Worm (Caenorhabditis elegans): ENCODE results near the gene fbxa-160.
"Not testable (repeated sequence)": the region's sequence is repeated elsewhere in the genome, so short reads cannot be mapped to it uniquely, and the experiment has no call there.

Gene fbxa-160

ce11 chrII:1635969-1636368 lies 11.5 kb upstream of the fbxa-160 start:
- TF ChIP-seq ceh-43 (GFP tag; optimal IDR thresholded peaks at IDR 0.05), result no peak
- no peak for TF ChIP-seq ztf-11 (tag; optimal IDR thresholded peaks at IDR 0.05)
- TF ChIP-seq lsy-2 (tag; optimal IDR thresholded peaks at IDR 0.05), result no peak

ce11 chrII:1633490-1633889 lies 9.0 kb upstream of the fbxa-160 start, which contains the start of gene C08E3.1:
Gene C08E3.1, plus strand, starts transcription at chrII:1633790.
- TF ChIP-seq drap-1 (GFP tag; optimal IDR thresholded peaks at IDR 0.05); snpc-4 (tag; optimal IDR thresholded peaks at IDR 0.05); sptf-1 (tag; optimal IDR thresholded peaks at IDR 0.05): not testable (repeated sequence)

ce11 chrII:1632216-1632615 lies 7.7 kb upstream of the fbxa-160 start, which contains the start of gene C08E3.13:
Gene C08E3.13, minus strand, starts transcription at chrII:1632316.
- TF ChIP-seq ham-2 (GFP tag; optimal IDR thresholded peaks at IDR 0.05); ztf-11 (tag; optimal IDR thresholded peaks at IDR 0.05); unc-120 (tag; optimal IDR thresholded peaks at IDR 0.05; ENCODE audit: poor library complexity, severe bottlenecking): not testable (repeated sequence)

- not testable (repeated sequence) for TF ChIP-seq bed-3 (GFP tag; optimal IDR thresholded peaks at IDR 0.05); mep-1 (tag; optimal IDR thresholded peaks at IDR 0.05); lin-32 (GFP tag; optimal IDR thresholded peaks at IDR 0.05)
Observed at ce11 chrII:1627783-1628182, 3.3 kb upstream of the fbxa-160 start, which contains the start of gene C08E3.15. Gene C08E3.15, minus strand, starts transcription at chrII:1627883.

ce11 chrII:1625666-1626065 lies 1.2 kb upstream of the fbxa-160 start, which contains the start of gene C08E3.14:
Gene C08E3.14, plus strand, starts transcription at chrII:1625966.
- TF ChIP-seq ceh-43 (GFP tag; optimal IDR thresholded peaks at IDR 0.05) (no peak), mep-1 (tag; optimal IDR thresholded peaks at IDR 0.05) (no peak), elt-1 (tag; optimal IDR thresholded peaks at IDR 0.05; ENCODE audit: borderline replicate concordance, insufficient read depth) (no peak), bed-3 (GFP tag; optimal IDR thresholded peaks at IDR 0.05) (no peak), unc-62 (GFP tag; optimal IDR thresholded peaks at IDR 0.05) (no peak), ham-2 (GFP tag; optimal IDR thresholded peaks at IDR 0.05) (no peak), ceh-39 (tag; optimal IDR thresholded peaks at IDR 0.05) (no peak), flh-1 (GFP tag; optimal IDR thresholded peaks at IDR 0.05) (no peak), mab-5 (tag; optimal IDR thresholded peaks at IDR 0.05) (no peak)

ce11 chrII:1621795-1622194 lies 2.7 kb downstream of the fbxa-160 start:
- no peak for TF ChIP-seq lin-13 (tag; optimal IDR thresholded peaks at IDR 0.05)
- no peak for TF ChIP-seq cnd-1 (tag; optimal IDR thresholded peaks at IDR 0.05)
- no peak for TF ChIP-seq pha-4 (tag; optimal IDR thresholded peaks at IDR 0.05)
- no peak for TF ChIP-seq elt-1 (tag; optimal IDR thresholded peaks at IDR 0.05; ENCODE audit: borderline replicate concordance, insufficient read depth)
- TF ChIP-seq ceh-39 (tag; optimal IDR thresholded peaks at IDR 0.05), result no peak
- TF ChIP-seq mep-1 (tag; optimal IDR thresholded peaks at IDR 0.05), result no peak
- TF ChIP-seq lin-32 (GFP tag; optimal IDR thresholded peaks at IDR 0.05), result no peak
- no peak for TF ChIP-seq sem-2 (GFP tag; optimal IDR thresholded peaks at IDR 0.05)
- TF ChIP-seq drap-1 (GFP tag; optimal IDR thresholded peaks at IDR 0.05), result no peak
- TF ChIP-seq nhr-237 (tag; optimal IDR thresholded peaks at IDR 0.05), result no peak
- TF ChIP-seq mls-2 (tag; optimal IDR thresholded peaks at IDR 0.05), result no peak
- TF ChIP-seq nhr-76 (tag; optimal IDR thresholded peaks at IDR 0.05), result no peak
- TF ChIP-seq bed-3 (GFP tag; optimal IDR thresholded peaks at IDR 0.05), result no peak
- no peak for TF ChIP-seq M03D4.4 (tag; optimal IDR thresholded peaks at IDR 0.05)
- no peak for TF ChIP-seq lsy-2 (tag; optimal IDR thresholded peaks at IDR 0.05)

- no peak for TF ChIP-seq nhr-28 (tag; optimal IDR thresholded peaks at IDR 0.05)
- no peak for TF ChIP-seq mab-5 (tag; optimal IDR thresholded peaks at IDR 0.05)
- no peak for TF ChIP-seq ceh-43 (GFP tag; optimal IDR thresholded peaks at IDR 0.05)
- TF ChIP-seq mls-2 (tag; optimal IDR thresholded peaks at IDR 0.05), result no peak
- TF ChIP-seq cnd-1 (tag; optimal IDR thresholded peaks at IDR 0.05), result no peak
- no peak for TF ChIP-seq nhr-237 (tag; optimal IDR thresholded peaks at IDR 0.05)
- TF ChIP-seq pha-4 (tag; optimal IDR thresholded peaks at IDR 0.05), result no peak
- no peak for TF ChIP-seq nhr-2 (tag; optimal IDR thresholded peaks at IDR 0.05)
- TF ChIP-seq nhr-76 (tag; optimal IDR thresholded peaks at IDR 0.05), result no peak
- TF ChIP-seq flh-1 (GFP tag; optimal IDR thresholded peaks at IDR 0.05), result no peak
- TF ChIP-seq ham-2 (GFP tag; optimal IDR thresholded peaks at IDR 0.05), result no peak
- no peak for TF ChIP-seq unc-62 (GFP tag; optimal IDR thresholded peaks at IDR 0.05)
- TF ChIP-seq sptf-1 (tag; optimal IDR thresholded peaks at IDR 0.05), result no peak
- TF ChIP-seq ceh-83 (GFP tag; optimal IDR thresholded peaks at IDR 0.05), result no peak
- TF ChIP-seq drap-1 (GFP tag; optimal IDR thresholded peaks at IDR 0.05), result no peak
- no peak for TF ChIP-seq snpc-4 (tag; optimal IDR thresholded peaks at IDR 0.05)
- no peak for TF ChIP-seq lsy-2 (tag; optimal IDR thresholded peaks at IDR 0.05)
- no peak for TF ChIP-seq unc-120 (tag; optimal IDR thresholded peaks at IDR 0.05; ENCODE audit: poor library complexity, severe bottlenecking)
- TF ChIP-seq blmp-1 (tag; optimal IDR thresholded peaks at IDR 0.05), result no peak
- no peak for TF ChIP-seq ztf-11 (tag; optimal IDR thresholded peaks at IDR 0.05)
Observed at ce11 chrII:1621180-1621579, 3.3 kb downstream of the fbxa-160 start, which contains the start of gene fbxa-158. Gene fbxa-158, minus strand, starts transcription at chrII:1621280.

All from whole organism, mixed stage, embryonic.